Worm (Caenorhabditis elegans) whole organism, L4 larva: Measurements from ENCODE around the gene Y73F8A.1159.

ENCODE experiments used
- F26F4.8 ChIP-seq: fragments of 200-800 bp; sonication (Bioruptor generic); conservative IDR thresholded peaks from 2 replicates; pipeline ENCODE4 v1.3.6; 2022; ENCODE audit warnings: missing genetic modification characterization, missing compliant biosample characterization
- Y48G9A.11 ChIP-seq: fragments of 200-800 bp; sonication (Bioruptor generic); IDR thresholded peaks from 2 replicates; pipeline ENCODE4 v1.3.6; 2022; ENCODE audit warnings: missing genetic modification reagents, missing genetic modification characterization, missing compliant biosample characterization
- Y5F2A.4 ChIP-seq: fragments of 200-800 bp; sonication (Bioruptor generic); optimal IDR thresholded peaks from 2 replicates; lab custom pipeline; 2018; ENCODE audit warnings: mild to moderate bottlenecking, missing genetic modification characterization, missing compliant biosample characterization
- Y75B8A.6 ChIP-seq: fragments of 200-800 bp; sonication (Bioruptor generic); IDR thresholded peaks from 2 replicates; pipeline ENCODE4 v1.3.6; 2022; ENCODE audit warnings: missing genetic modification reagents, missing genetic modification characterization, missing compliant biosample characterization
- ZK546.5 ChIP-seq, 2 experiments: sonication (generic microtip); optimal IDR thresholded peaks; 2 replicates each; lab custom pipeline; 2017; ENCODE audit warnings: missing biosample characterization in 2 of 2, missing genetic modification characterization in 2 of 2
- aha-1 ChIP-seq: fragments of 150-350 bp; peaks from one replicate; lab custom pipeline; 2014; ENCODE audit warnings: missing biosample characterization, missing genetic modification characterization
- ceh-20 ChIP-seq: fragments of 200-800 bp; sonication (Bioruptor generic); IDR thresholded peaks from 2 replicates; pipeline ENCODE4 v1.3.6; 2022; ENCODE audit warnings: missing genetic modification reagents, missing genetic modification characterization, missing compliant biosample characterization
- ceh-32 ChIP-seq: sonication (generic microtip); optimal IDR thresholded peaks from 2 replicates; lab custom pipeline; 2016; ENCODE audit warnings: mild to moderate bottlenecking, missing genetic modification characterization, missing compliant biosample characterization; ENCODE audit not compliant: poor library complexity
- ceh-62 ChIP-seq: sonication (generic microtip); optimal IDR thresholded peaks from 2 replicates; lab custom pipeline; 2017; ENCODE audit warnings: missing biosample characterization, missing genetic modification characterization
- ces-1 ChIP-seq: fragments of 150-350 bp; sonication (generic microtip); optimal IDR thresholded peaks from 4 replicates; lab custom pipeline; 2014; ENCODE audit warnings: missing biosample characterization, missing genetic modification reagents, missing genetic modification characterization
- cey-2 ChIP-seq: sonication (generic microtip); optimal IDR thresholded peaks from 3 replicates; lab custom pipeline; 2017; ENCODE audit warnings: missing genetic modification characterization, mild to moderate bottlenecking, missing compliant biosample characterization, antibody characterized with exemption, borderline replicate concordance; ENCODE audit not compliant: insufficient read depth
- ctbp-1 ChIP-seq: fragments of 200-800 bp; sonication (Bioruptor generic); IDR thresholded peaks from 2 replicates; pipeline ENCODE4 v1.3.6; 2022; ENCODE audit warnings: missing genetic modification reagents, missing genetic modification characterization, missing compliant biosample characterization
- daf-16 ChIP-seq, 3 experiments: sonication (generic microtip); optimal IDR thresholded peaks; 2 replicates each; lab custom pipeline; 2016 to 2017; ENCODE audit warnings: missing genetic modification characterization in 3 of 3, missing genetic modification reagents in 3 of 3, mild to moderate bottlenecking in 2 of 3, missing compliant biosample characterization in 2 of 3, missing biosample characterization in 1 of 3, moderate library complexity in 1 of 3
- daf-8 ChIP-seq: fragments of 200-800 bp; sonication (Bioruptor generic); IDR thresholded peaks from 2 replicates; pipeline ENCODE4 v1.3.6; 2022; ENCODE audit warnings: missing genetic modification characterization, missing compliant biosample characterization
- dmd-6 ChIP-seq: fragments of 200-800 bp; sonication (Bioruptor generic); IDR thresholded peaks from 2 replicates; pipeline ENCODE4 v1.3.6; 2022; ENCODE audit warnings: missing genetic modification reagents, missing genetic modification characterization, missing compliant biosample characterization
- dmd-8 ChIP-seq: fragments of 200-800 bp; sonication (Bioruptor generic); IDR thresholded peaks from 2 replicates; pipeline ENCODE4 v1.3.6; 2022; ENCODE audit warnings: missing genetic modification characterization, missing compliant biosample characterization
- dve-1 ChIP-seq: sonication (generic microtip); optimal IDR thresholded peaks from 2 replicates; lab custom pipeline; 2017; ENCODE audit warnings: antibody characterized with exemption, mild to moderate bottlenecking, missing genetic modification characterization, missing compliant biosample characterization; ENCODE audit not compliant: insufficient read depth
- gei-8 ChIP-seq: fragments of 200-800 bp; sonication (Bioruptor generic); optimal IDR thresholded peaks from 2 replicates; lab custom pipeline; 2018; ENCODE audit warnings: mild to moderate bottlenecking, missing genetic modification characterization, missing compliant biosample characterization
- hlh-11 ChIP-seq: fragments of 200-800 bp; sonication (Bioruptor generic); optimal IDR thresholded peaks from 2 replicates; lab custom pipeline; 2018; ENCODE audit warnings: mild to moderate bottlenecking, missing genetic modification characterization, missing compliant biosample characterization
- hlh-30 ChIP-seq: sonication (generic microtip); optimal IDR thresholded peaks from 2 replicates; lab custom pipeline; 2017; ENCODE audit warnings: antibody characterized with exemption, mild to moderate bottlenecking, missing genetic modification characterization, missing compliant biosample characterization; ENCODE audit not compliant: insufficient read depth
- lin-13 ChIP-seq: fragments of 150-350 bp; optimal IDR thresholded peaks from 2 replicates; lab custom pipeline; 2014; ENCODE audit warnings: missing biosample characterization, missing genetic modification reagents, missing genetic modification characterization
- lin-29 ChIP-seq: fragments of 200-800 bp; sonication (Bioruptor generic); IDR thresholded peaks from 2 replicates; pipeline ENCODE4 v1.3.6; 2022; ENCODE audit warnings: missing genetic modification reagents, missing genetic modification characterization, missing compliant biosample characterization
- mdl-1 ChIP-seq, 2 experiments: fragments of 150-350 bp in 1 of 2; sonication (generic microtip) in 1 of 2; optimal IDR thresholded peaks; 2 replicates each; lab custom pipeline; 2014 to 2017; ENCODE audit warnings: missing biosample characterization in 2 of 2, missing genetic modification characterization in 2 of 2
- mdt-29 ChIP-seq: fragments of 200-800 bp; sonication (Bioruptor generic); IDR thresholded peaks from 2 replicates; pipeline ENCODE4 v1.3.6; 2022; ENCODE audit warnings: missing genetic modification reagents, missing genetic modification characterization, missing compliant biosample characterization
- mep-1 ChIP-seq: fragments of 150-350 bp; sonication (generic microtip); optimal IDR thresholded peaks from 3 replicates; lab custom pipeline; 2014; ENCODE audit warnings: missing biosample characterization, missing genetic modification characterization
- mes-2 ChIP-seq: sonication (generic microtip); optimal IDR thresholded peaks from 2 replicates; lab custom pipeline; 2016; ENCODE audit warnings: missing genotype, mild to moderate bottlenecking, missing genetic modification characterization, missing compliant biosample characterization; ENCODE audit not compliant: poor library complexity, severe bottlenecking
- nhr-111 ChIP-seq: fragments of 200-800 bp; sonication (Bioruptor generic); optimal IDR thresholded peaks from 2 replicates; lab custom pipeline; 2018; ENCODE audit warnings: mild to moderate bottlenecking, missing genetic modification characterization, missing compliant biosample characterization
- nhr-237 ChIP-seq: sonication (generic microtip); optimal IDR thresholded peaks from 2 replicates; lab custom pipeline; 2017; ENCODE audit warnings: missing biosample characterization, missing genetic modification characterization
- nhr-28 ChIP-seq: fragments of 150-350 bp; optimal IDR thresholded peaks from 2 replicates; lab custom pipeline; 2014; ENCODE audit warnings: missing biosample characterization, missing genetic modification characterization
- nhr-42 ChIP-seq: fragments of 200-800 bp; sonication (Bioruptor generic); IDR thresholded peaks from 2 replicates; pipeline ENCODE4 v1.3.6; 2022; ENCODE audit warnings: missing genetic modification characterization, missing compliant biosample characterization
- nhr-48 ChIP-seq: sonication (generic microtip); optimal IDR thresholded peaks from 2 replicates; lab custom pipeline; 2016; ENCODE audit warnings: mild to moderate bottlenecking, missing genetic modification characterization, missing compliant biosample characterization
- nhr-6 ChIP-seq: fragments of 150-350 bp; optimal IDR thresholded peaks from 2 replicates; lab custom pipeline; 2014; ENCODE audit warnings: missing biosample characterization, missing genetic modification characterization
- pha-4 ChIP-seq, 2 experiments: fragments of 150-350 bp in 1 of 2; fragments of 200-800 bp in 1 of 2; sonication (Bioruptor generic) in 1 of 2; IDR thresholded peaks in 1 of 2; optimal IDR thresholded peaks in 1 of 2; 2 replicates each; pipeline versions ENCODE4 v1.3.6 to Lab custom; 2014 to 2022; ENCODE audit warnings: missing genetic modification characterization in 2 of 2, missing genetic modification reagents in 2 of 2, missing biosample characterization in 1 of 2, missing compliant biosample characterization in 1 of 2
- rbr-2 ChIP-seq: sonication (generic microtip); optimal IDR thresholded peaks from 2 replicates; lab custom pipeline; 2016; ENCODE audit warnings: missing genotype, missing genetic modification characterization, missing compliant biosample characterization
- saeg-2 ChIP-seq: fragments of 200-800 bp; sonication (Bioruptor generic); IDR thresholded peaks from 2 replicates; pipeline ENCODE4 v1.3.6; 2022; ENCODE audit warnings: missing genetic modification reagents, missing genetic modification characterization, missing compliant biosample characterization
- sdz-12 ChIP-seq: fragments of 200-800 bp; sonication (Bioruptor generic); optimal IDR thresholded peaks from 2 replicates; lab custom pipeline; 2018; ENCODE audit warnings: mild to moderate bottlenecking, missing genetic modification characterization, missing compliant biosample characterization
- unc-130 ChIP-seq: sonication (generic microtip); optimal IDR thresholded peaks from 2 replicates; lab custom pipeline; 2016; ENCODE audit warnings: missing genetic modification reagents, missing genetic modification characterization, missing compliant biosample characterization
- unc-39 ChIP-seq: sonication (generic microtip); optimal IDR thresholded peaks from 2 replicates; lab custom pipeline; 2017; ENCODE audit warnings: missing biosample characterization, missing genetic modification characterization
- unc-62 ChIP-seq, 3 experiments: fragments of 150-350 bp in 1 of 3; sonication (generic microtip); optimal IDR thresholded peaks in 2 of 3; peaks in 1 of 3; 1 replicate in 1 of 3; 2 replicates in 2 of 3; lab custom pipeline; 2014 to 2017; ENCODE audit warnings: missing biosample characterization in 3 of 3, missing genetic modification characterization in 3 of 3, missing genetic modification reagents in 3 of 3, missing genotype in 1 of 3
- zip-2 ChIP-seq: fragments of 150-350 bp; optimal IDR thresholded peaks from 2 replicates; lab custom pipeline; 2014; ENCODE audit warnings: missing biosample characterization, missing genetic modification characterization
- ztf-11 ChIP-seq: fragments of 150-350 bp; optimal IDR thresholded peaks from 2 replicates; lab custom pipeline; 2014; ENCODE audit warnings: missing biosample characterization, missing genetic modification characterization

Y73F8A.1159 gene

ce11 chrIV:15395260-15395844, 4.5 kb upstream of the Y73F8A.1159 start:
- peak; percentile 21 for TF ChIP-seq cey-2 (tag; lab: Kevin White, UChicago)
- TF ChIP-seq mes-2 (tag; lab: Kevin White, UChicago), result no peak
- peak; percentile 33 for TF ChIP-seq hlh-11 (tag; lab: Kevin White, UChicago)
- no peak for TF ChIP-seq F26F4.8 (GFP tag; lab: Robert Waterston, UW)
- TF ChIP-seq nhr-237 (tag; lab: Kevin White, UChicago), result no peak
- TF ChIP-seq ctbp-1 (GFP tag; lab: Robert Waterston, UW), result no peak
- TF ChIP-seq nhr-28 (tag; lab: Kevin White, UChicago), result peak; percentile 67
- TF ChIP-seq unc-39, result no peak
- no peak for TF ChIP-seq dmd-8 (GFP tag; lab: Robert Waterston, UW)
- TF ChIP-seq mdl-1 (tag; optimal IDR thresholded peaks at IDR 0.05; lab: Kevin White, UChicago), result no peak
- TF ChIP-seq unc-130 (GFP tag; lab: Kevin White, UChicago), result no peak
- no peak for TF ChIP-seq lin-29
- TF ChIP-seq Y5F2A.4 (GFP tag; lab: Kevin White, UChicago), result no peak
- no peak for TF ChIP-seq gei-8 (GFP tag; lab: Kevin White, UChicago)
- TF ChIP-seq zip-2, result no peak
- no peak for TF ChIP-seq hlh-30
- TF ChIP-seq Y48G9A.11 (GFP tag; lab: Robert Waterston, UW), result no peak
- TF ChIP-seq dve-1 (tag; lab: Kevin White, UChicago), result peak; percentile 37
- TF ChIP-seq nhr-6, result no peak
- TF ChIP-seq nhr-42 (GFP tag; lab: Robert Waterston, UW), result no peak
- TF ChIP-seq nhr-111 (GFP tag; lab: Kevin White, UChicago), result no peak
- TF ChIP-seq unc-62 (GFP tag; optimal IDR thresholded peaks at IDR 0.05 in 1 of 2; lab: Kevin White, UChicago), result peak in 1 of 2 experiments; percentile 49
- TF ChIP-seq unc-62 (tag; optimal IDR thresholded peaks at IDR 0.05; lab: Kevin White, UChicago), result no peak
- TF ChIP-seq Y75B8A.6 (GFP tag; lab: Robert Waterston, UW), result no peak
- TF ChIP-seq pha-4 (GFP tag; IDR thresholded peaks at IDR 0.05; lab: Robert Waterston, UW), result no peak
- TF ChIP-seq pha-4 (tag; optimal IDR thresholded peaks at IDR 0.05; lab: Kevin White, UChicago), result no peak
- TF ChIP-seq ceh-20 (GFP tag; lab: Robert Waterston, UW), result no peak
- TF ChIP-seq sdz-12 (GFP tag; lab: Kevin White, UChicago), result no peak
- TF ChIP-seq mdt-29 (GFP tag; lab: Robert Waterston, UW), result no peak
- no peak for TF ChIP-seq lin-13 (GFP tag; lab: Kevin White, UChicago)
- TF ChIP-seq ceh-62 (tag; lab: Kevin White, UChicago), result no peak
- TF ChIP-seq saeg-2 (GFP tag; lab: Robert Waterston, UW), result no peak
- TF ChIP-seq ceh-32 (tag; lab: Kevin White, UChicago), result no peak
- no peak for TF ChIP-seq daf-16 (GFP tag; optimal IDR thresholded peaks at IDR 0.05; lab: Kevin White, UChicago)
- TF ChIP-seq daf-16 (tag; optimal IDR thresholded peaks at IDR 0.05; lab: Kevin White, UChicago), result peak; percentile 2
- no peak for TF ChIP-seq ZK546.5 (tag; optimal IDR thresholded peaks at IDR 0.05; lab: Kevin White, UChicago)
- no peak for TF ChIP-seq aha-1 (tag; lab: Kevin White, UChicago)
- TF ChIP-seq daf-8 (GFP tag; lab: Robert Waterston, UW), result no peak
- TF ChIP-seq dmd-6, result peak; percentile 42; the same call in 1 of the 2 replicates
- TF ChIP-seq ztf-11 (tag; lab: Kevin White, UChicago), result no peak

ce11 chrIV:15394544-15395125, 3.8 kb upstream of the Y73F8A.1159 start:
- TF ChIP-seq hlh-11 (tag; lab: Kevin White, UChicago) (peak; percentile 45), ces-1 (GFP tag; lab: Kevin White, UChicago) (no peak), daf-16 (GFP tag; optimal IDR thresholded peaks at IDR 0.05; lab: Kevin White, UChicago) (no peak), daf-16 (tag; optimal IDR thresholded peaks at IDR 0.05; lab: Kevin White, UChicago) (peak; percentile 59), nhr-48 (tag; lab: Kevin White, UChicago) (peak; percentile 23), unc-62 (GFP tag; optimal IDR thresholded peaks at IDR 0.05 in 1 of 2; lab: Kevin White, UChicago) (peak in 1 of 2 experiments; percentile 16), unc-62 (tag; optimal IDR thresholded peaks at IDR 0.05; lab: Kevin White, UChicago) (no peak), dve-1 (tag; lab: Kevin White, UChicago) (peak; percentile 2), aha-1 (tag; lab: Kevin White, UChicago) (peak; percentile 63), gei-8 (GFP tag; lab: Kevin White, UChicago) (no peak), mep-1 (tag; lab: Kevin White, UChicago) (peak; percentile 2), mdl-1 (tag; optimal IDR thresholded peaks at IDR 0.05; lab: Kevin White, UChicago) (no peak), rbr-2 (no peak)
